Fruit fly (Drosophila melanogaster): ENCODE measurements around the gene CG13698.
A peak's percentile ranks its signal among the peaks of the same experiment; 100 is the strongest.

The CG13698 gene

dm6 chr3L:18144620-18145019, 38.7 kb upstream of the CG13698 start (continued):
- TF ChIP-seq schlank (tag; optimal IDR thresholded peaks at IDR 0.05), result peak; percentile 5
- TF ChIP-seq CG18599 (GFP tag; optimal IDR thresholded peaks at IDR 0.05), result peak; percentile 52
- no peak for TF ChIP-seq gro (GFP tag; optimal IDR thresholded peaks at IDR 0.05)
- TF ChIP-seq chif (GFP tag; optimal IDR thresholded peaks at IDR 0.05), result peak in 1 of 2 experiments; percentile 1
- peak; percentile 6 for TF ChIP-seq CG15269 (tag; optimal IDR thresholded peaks at IDR 0.05)
- no peak for TF ChIP-seq hkb (optimal IDR thresholded peaks at IDR 0.05)
- TF ChIP-seq hkb (GFP tag; IDR thresholded peaks at IDR 0.05), result 0 out of 2 replicates have a peak, but pooled peaks have one; percentile 22
- TF ChIP-seq CG3281 (GFP tag; optimal IDR thresholded peaks at IDR 0.05), result peak; percentile 32
- TF ChIP-seq NFAT (GFP tag; IDR thresholded peaks at IDR 0.05), result no peak
- no peak for TF ChIP-seq Lpt (GFP tag; optimal IDR thresholded peaks at IDR 0.05)
- peak; percentile 46 for TF ChIP-seq ATbp (GFP tag; optimal IDR thresholded peaks at IDR 0.05)
- TF ChIP-seq ftz-f1 (GFP tag; optimal IDR thresholded peaks at IDR 0.05), result peak; percentile 1
- no peak for TF ChIP-seq CG8290 (GFP tag; optimal IDR thresholded peaks at IDR 0.05)
- peak in 1 of 2 experiments; percentile 48 for TF ChIP-seq CG8290 (tag; optimal IDR thresholded peaks at IDR 0.05)
- TF ChIP-seq nau (GFP tag; optimal IDR thresholded peaks at IDR 0.05), result peak; percentile 8
- TF ChIP-seq CG6854 (GFP tag; optimal IDR thresholded peaks at IDR 0.05), result peak; percentile 20
- TF ChIP-seq CG15011 (GFP tag; optimal IDR thresholded peaks at IDR 0.05), result no peak
- TF ChIP-seq crp (GFP tag; optimal IDR thresholded peaks at IDR 0.05), result no peak
- TF ChIP-seq HLH3B (GFP tag; IDR thresholded peaks at IDR 0.05), result no peak
- TF ChIP-seq CG10321 (GFP tag; IDR thresholded peaks at IDR 0.05), result 0 out of 2 replicates have a peak, but pooled peaks have one; percentile 29
- TF ChIP-seq dan (GFP tag; IDR thresholded peaks at IDR 0.05), result no peak
- no peak for TF ChIP-seq slp2 (GFP tag; optimal IDR thresholded peaks at IDR 0.05)
- TF ChIP-seq emc (GFP tag; optimal IDR thresholded peaks at IDR 0.05), result no peak
- peak; percentile 41; the same call in 1 of the 2 replicates for TF ChIP-seq Atf6 (GFP tag; IDR thresholded peaks at IDR 0.05)
- no peak for TF ChIP-seq toy (GFP tag; IDR thresholded peaks at IDR 0.05)
- peak; percentile 10 for TF ChIP-seq CG17568 (GFP tag; optimal IDR thresholded peaks at IDR 0.05)
- no peak for TF ChIP-seq CG12155 (GFP tag; optimal IDR thresholded peaks at IDR 0.05)
- TF ChIP-seq h (optimal IDR thresholded peaks at IDR 0.05), result no peak
- no peak for TF ChIP-seq zfh1 (GFP tag; IDR thresholded peaks at IDR 0.05)
- TF ChIP-seq Nf-YB (GFP tag; optimal IDR thresholded peaks at IDR 0.05), result no peak
- TF ChIP-seq CG6813 (GFP tag; optimal IDR thresholded peaks at IDR 0.05), result peak; percentile 11
- no peak for TF ChIP-seq Nf-YA (GFP tag; IDR thresholded peaks at IDR 0.05)
- TF ChIP-seq CG12769 (tag; optimal IDR thresholded peaks at IDR 0.05), result peak; percentile 73
- TF ChIP-seq CG15514 (GFP tag; optimal IDR thresholded peaks at IDR 0.05), result peak; percentile 44
- TF ChIP-seq Meics (GFP tag; optimal IDR thresholded peaks at IDR 0.05), result peak; percentile 18
- TF ChIP-seq CG12104 (GFP tag; optimal IDR thresholded peaks at IDR 0.05), result no peak
- no peak for TF ChIP-seq Jarid2 (GFP tag; optimal IDR thresholded peaks at IDR 0.05)
- TF ChIP-seq CG17359 (tag; optimal IDR thresholded peaks at IDR 0.05), result peak; percentile 0
- TF ChIP-seq CG4360 (GFP tag; IDR thresholded peaks at IDR 0.05), result no peak
- TF ChIP-seq CG8089 (GFP tag; optimal IDR thresholded peaks at IDR 0.05), result no peak
- no peak for TF ChIP-seq tgo (GFP tag; IDR thresholded peaks at IDR 0.05)
- TF ChIP-seq HmgZ (tag; optimal IDR thresholded peaks at IDR 0.05), result peak; percentile 3
- TF ChIP-seq bcd (GFP tag; optimal IDR thresholded peaks at IDR 0.05), result peak; percentile 4
- peak; percentile 3 for TF ChIP-seq Bteb2 (GFP tag; optimal IDR thresholded peaks at IDR 0.05)
- TF ChIP-seq trh (GFP tag; optimal IDR thresholded peaks at IDR 0.05), result peak; percentile 5
- TF ChIP-seq CrebB (tag; optimal IDR thresholded peaks at IDR 0.05), result peak; percentile 39
- no peak for TF ChIP-seq grau (tag; optimal IDR thresholded peaks at IDR 0.05)
- peak; percentile 30 for TF ChIP-seq CG2875 (GFP tag; optimal IDR thresholded peaks at IDR 0.05)
- no peak for TF ChIP-seq Deaf1 (tag; optimal IDR thresholded peaks at IDR 0.05)
- peak; percentile 12; the same call in 1 of the 2 replicates for TF ChIP-seq seq (GFP tag; IDR thresholded peaks at IDR 0.05)
- peak; percentile 8 for TF ChIP-seq CHES-1-like (GFP tag; optimal IDR thresholded peaks at IDR 0.05)
- TF ChIP-seq dysf (GFP tag; IDR thresholded peaks at IDR 0.05), result no peak
